Worm (Caenorhabditis elegans) whole organism, L2 larva: ENCODE data around the gene srd-19.

Source experiments
- C34F6.9 ChIP-seq: fragments of 150-350 bp; optimal IDR thresholded peaks from 2 replicates; lab custom pipeline; 2014; ENCODE audit warnings: missing biosample characterization, missing genetic modification characterization
- F13H6.1 ChIP-seq: sonication (generic microtip); optimal IDR thresholded peaks from 2 replicates; lab custom pipeline; 2016; ENCODE audit warnings: missing genetic modification characterization, missing compliant biosample characterization
- R02D3.7 ChIP-seq: fragments of 150-350 bp; optimal IDR thresholded peaks from 2 replicates; lab custom pipeline; 2014; ENCODE audit warnings: missing biosample characterization, missing genetic modification characterization
- Y55F3AM.14 ChIP-seq: fragments of 200-800 bp; sonication (Bioruptor generic); optimal IDR thresholded peaks from 2 replicates; lab custom pipeline; 2018; ENCODE audit warnings: mild to moderate bottlenecking, missing genetic modification characterization, missing compliant biosample characterization
- ZK546.5 ChIP-seq: sonication (generic microtip); optimal IDR thresholded peaks from 2 replicates; lab custom pipeline; 2017; ENCODE audit warnings: missing biosample characterization, missing genetic modification characterization
- alr-1 ChIP-seq: fragments of 150-350 bp; optimal IDR thresholded peaks from 2 replicates; lab custom pipeline; 2014; ENCODE audit warnings: missing biosample characterization, missing genetic modification characterization
- aly-2 ChIP-seq: fragments of 150-350 bp; optimal IDR thresholded peaks from 2 replicates; lab custom pipeline; 2014; ENCODE audit warnings: missing biosample characterization, missing genetic modification characterization
- ama-1 ChIP-seq: fragments of 150-350 bp; optimal IDR thresholded peaks from 2 replicates; lab custom pipeline; 2018; ENCODE audit warnings: inconsistent platforms
- blmp-1 ChIP-seq: sonication (generic microtip); optimal IDR thresholded peaks from 2 replicates; lab custom pipeline; 2017; ENCODE audit warnings: missing genetic modification characterization, mild to moderate bottlenecking, missing compliant biosample characterization, antibody characterized with exemption, moderate library complexity; ENCODE audit not compliant: insufficient read depth
- ceh-16 ChIP-seq: fragments of 150-350 bp; optimal IDR thresholded peaks from 2 replicates; lab custom pipeline; 2014; ENCODE audit warnings: missing biosample characterization, missing genetic modification characterization
- ceh-82 ChIP-seq: fragments of 150-350 bp; optimal IDR thresholded peaks from 2 replicates; lab custom pipeline; 2014; ENCODE audit warnings: missing biosample characterization, missing genetic modification characterization
- crh-2 ChIP-seq: sonication (generic microtip); optimal IDR thresholded peaks from 2 replicates; lab custom pipeline; 2017; ENCODE audit warnings: missing biosample characterization, missing genetic modification characterization
- dmd-4 ChIP-seq: sonication (generic microtip); optimal IDR thresholded peaks from 2 replicates; lab custom pipeline; 2017; ENCODE audit warnings: missing biosample characterization, missing genetic modification characterization
- egl-27 ChIP-seq: sonication (generic microtip); optimal IDR thresholded peaks from 3 replicates; lab custom pipeline; 2017; ENCODE audit warnings: missing biosample characterization, missing genetic modification reagents, missing genetic modification characterization
- elt-1 ChIP-seq: fragments of 150-350 bp; optimal IDR thresholded peaks from 2 replicates; lab custom pipeline; 2014; ENCODE audit warnings: missing biosample characterization, missing genetic modification characterization
- elt-3 ChIP-seq: sonication (generic microtip); optimal IDR thresholded peaks from 2 replicates; lab custom pipeline; 2017; ENCODE audit warnings: missing biosample characterization, missing genetic modification characterization
- fos-1 ChIP-seq: fragments of 150-350 bp; optimal IDR thresholded peaks from 2 replicates; lab custom pipeline; 2014; ENCODE audit warnings: missing biosample characterization, missing genetic modification characterization
- gmeb-1 ChIP-seq: fragments of 150-350 bp; optimal IDR thresholded peaks from 2 replicates; lab custom pipeline; 2014; ENCODE audit warnings: missing biosample characterization, missing genetic modification characterization
- lin-11 ChIP-seq: fragments of 150-350 bp; sonication (generic microtip); optimal IDR thresholded peaks from 2 replicates; lab custom pipeline; 2014; ENCODE audit warnings: missing biosample characterization, missing genetic modification characterization, inconsistent platforms, mixed read lengths
- lin-13 ChIP-seq: fragments of 150-350 bp; optimal IDR thresholded peaks from 2 replicates; lab custom pipeline; 2014; ENCODE audit warnings: missing biosample characterization, missing genetic modification reagents, missing genetic modification characterization
- lin-39 ChIP-seq: fragments of 150-350 bp; optimal IDR thresholded peaks from 2 replicates; lab custom pipeline; 2014; ENCODE audit warnings: missing biosample characterization, missing genetic modification reagents, missing genetic modification characterization
- lsy-2 ChIP-seq, 2 experiments: fragments of 150-350 bp in 1 of 2; sonication (generic microtip) in 1 of 2; optimal IDR thresholded peaks; 2 replicates each; lab custom pipeline; 2014 to 2017; ENCODE audit warnings: missing biosample characterization in 2 of 2, missing genetic modification characterization in 2 of 2
- mab-5 ChIP-seq: fragments of 150-350 bp; optimal IDR thresholded peaks from 2 replicates; lab custom pipeline; 2014; ENCODE audit warnings: missing biosample characterization, missing genetic modification characterization
- mbf-1 ChIP-seq: sonication (generic microtip); optimal IDR thresholded peaks from 2 replicates; lab custom pipeline; 2017; ENCODE audit warnings: missing biosample characterization, missing genetic modification characterization
- mdl-1 ChIP-seq, 2 experiments: fragments of 150-350 bp in 1 of 2; sonication (generic microtip) in 1 of 2; optimal IDR thresholded peaks; 2 replicates each; lab custom pipeline; 2017; ENCODE audit warnings: missing biosample characterization in 2 of 2, missing genetic modification characterization in 2 of 2
- nhr-10 ChIP-seq: sonication (generic microtip); optimal IDR thresholded peaks from 2 replicates; lab custom pipeline; 2017; ENCODE audit warnings: missing biosample characterization, missing genetic modification characterization
- nhr-11 ChIP-seq: fragments of 150-350 bp; optimal IDR thresholded peaks from 2 replicates; lab custom pipeline; 2014; ENCODE audit warnings: missing biosample characterization, missing genetic modification characterization
- nhr-12 ChIP-seq: fragments of 150-350 bp; optimal IDR thresholded peaks from 2 replicates; lab custom pipeline; 2014; ENCODE audit warnings: missing biosample characterization, missing genetic modification characterization
- nhr-129 ChIP-seq: fragments of 150-350 bp; optimal IDR thresholded peaks from 2 replicates; lab custom pipeline; 2014; ENCODE audit warnings: missing biosample characterization, missing genetic modification characterization
- nhr-21 ChIP-seq: fragments of 150-350 bp; optimal IDR thresholded peaks from 2 replicates; lab custom pipeline; 2014; ENCODE audit warnings: missing biosample characterization, missing genetic modification characterization
- nhr-23 ChIP-seq: fragments of 150-350 bp; optimal IDR thresholded peaks from 2 replicates; lab custom pipeline; 2014; ENCODE audit warnings: missing biosample characterization, missing genetic modification reagents, missing genetic modification characterization
- nhr-237 ChIP-seq: fragments of 150-350 bp; optimal IDR thresholded peaks from 2 replicates; lab custom pipeline; 2014; ENCODE audit warnings: missing biosample characterization, missing genetic modification characterization
- nhr-25 ChIP-seq: fragments of 150-350 bp; sonication (generic microtip); optimal IDR thresholded peaks from 3 replicates; lab custom pipeline; 2014; ENCODE audit warnings: missing biosample characterization, missing genetic modification characterization
- nhr-6 ChIP-seq: fragments of 150-350 bp; optimal IDR thresholded peaks from 2 replicates; lab custom pipeline; 2014; ENCODE audit warnings: missing biosample characterization, missing genetic modification characterization
- nhr-77 ChIP-seq: fragments of 150-350 bp; optimal IDR thresholded peaks from 2 replicates; lab custom pipeline; 2014; ENCODE audit warnings: missing biosample characterization, missing genetic modification characterization
- peb-1 ChIP-seq: fragments of 150-350 bp; optimal IDR thresholded peaks from 2 replicates; lab custom pipeline; 2014; ENCODE audit warnings: missing biosample characterization, missing genetic modification characterization
- sem-4 ChIP-seq: fragments of 150-350 bp; optimal IDR thresholded peaks from 2 replicates; lab custom pipeline; 2014; ENCODE audit warnings: missing biosample characterization, missing genetic modification reagents, missing genetic modification characterization
- skn-1 ChIP-seq: sonication (generic microtip); optimal IDR thresholded peaks from 2 replicates; lab custom pipeline; 2017; ENCODE audit warnings: missing biosample characterization, missing genetic modification characterization
- sma-3 ChIP-seq: sonication (generic microtip); optimal IDR thresholded peaks from 2 replicates; lab custom pipeline; 2016; ENCODE audit warnings: missing genetic modification reagents, missing genetic modification characterization, missing compliant biosample characterization
- sma-9 ChIP-seq, 2 experiments: fragments of 150-350 bp in 1 of 2; sonication (generic microtip) in 1 of 2; optimal IDR thresholded peaks; 2 replicates each; lab custom pipeline; 2014 to 2016; ENCODE audit warnings: missing genetic modification characterization in 2 of 2, mild to moderate bottlenecking in 1 of 2, missing biosample characterization in 1 of 2, missing compliant biosample characterization in 1 of 2, missing genetic modification reagents in 1 of 2, moderate library complexity in 1 of 2
- snpc-4 ChIP-seq: fragments of 150-350 bp; optimal IDR thresholded peaks from 2 replicates; lab custom pipeline; 2014; ENCODE audit warnings: missing biosample characterization, missing genetic modification characterization
- unc-39 ChIP-seq: fragments of 150-350 bp; optimal IDR thresholded peaks from 2 replicates; lab custom pipeline; 2014; ENCODE audit warnings: missing biosample characterization, missing genetic modification characterization
- unc-55 ChIP-seq: fragments of 150-350 bp; sonication (generic microtip); optimal IDR thresholded peaks from 3 replicates; lab custom pipeline; 2014; ENCODE audit warnings: missing biosample characterization, missing genetic modification reagents, missing genetic modification characterization
- unc-62 ChIP-seq: fragments of 150-350 bp; optimal IDR thresholded peaks from 2 replicates; lab custom pipeline; 2014; ENCODE audit warnings: missing biosample characterization, missing genetic modification reagents, missing genetic modification characterization
- zag-1 ChIP-seq: fragments of 150-350 bp; optimal IDR thresholded peaks from 2 replicates; lab custom pipeline; 2014; ENCODE audit warnings: missing biosample characterization, missing genetic modification characterization
- ztf-1 ChIP-seq: fragments of 200-800 bp; sonication (Bioruptor generic); conservative IDR thresholded peaks from 2 replicates; pipeline ENCODE4 v1.3.6; 2022; ENCODE audit warnings: missing genetic modification characterization, missing compliant biosample characterization
- ztf-11 ChIP-seq: sonication (generic microtip); optimal IDR thresholded peaks from 2 replicates; lab custom pipeline; 2017; ENCODE audit warnings: missing biosample characterization, missing genetic modification characterization
- ztf-4 ChIP-seq: fragments of 150-350 bp; optimal IDR thresholded peaks from 2 replicates; lab custom pipeline; 2014; ENCODE audit warnings: missing biosample characterization, missing genetic modification characterization

Gene srd-19

ce11 chrV:13391378-13392258 lies 36.9 kb downstream of the srd-19 start, which contains the start of gene somi-1:
Gene somi-1 (minus strand): TSS chrV:13391395.
- no peak for TF ChIP-seq unc-55 (GFP tag; lab: Kevin White, UChicago)
- no peak for TF ChIP-seq sma-3 (GFP tag; lab: Kevin White, UChicago)
- no peak for TF ChIP-seq unc-39 (tag; lab: Kevin White, UChicago)
- no peak for TF ChIP-seq peb-1 (tag; lab: Kevin White, UChicago)
- no peak for TF ChIP-seq nhr-23
- TF ChIP-seq ceh-82 (tag; lab: Kevin White, UChicago): no peak
- no peak for TF ChIP-seq aly-2 (tag; lab: Kevin White, UChicago)
- no peak for TF ChIP-seq ceh-16 (tag; lab: Kevin White, UChicago)
- no peak for TF ChIP-seq ztf-4 (tag; lab: Kevin White, UChicago)
- TF ChIP-seq F13H6.1 (tag; lab: Kevin White, UChicago): peak; percentile 32
- TF ChIP-seq nhr-21: peak; percentile 28
- peak; percentile 56 for TF ChIP-seq egl-27 (tag; lab: Kevin White, UChicago)
- no peak for TF ChIP-seq nhr-6 (tag; lab: Kevin White, UChicago)
- TF ChIP-seq crh-2 (tag; lab: Kevin White, UChicago): no peak
- no peak for TF ChIP-seq lin-11 (tag; lab: Kevin White, UChicago)
- no peak for TF ChIP-seq Y55F3AM.14 (GFP tag; lab: Kevin White, UChicago)
- TF ChIP-seq gmeb-1 (tag; lab: Kevin White, UChicago): no peak
- TF ChIP-seq nhr-11 (tag; lab: Kevin White, UChicago): no peak
- no peak for TF ChIP-seq ztf-11 (tag; lab: Kevin White, UChicago)
- TF ChIP-seq alr-1 (tag; lab: Kevin White, UChicago): no peak
- TF ChIP-seq snpc-4 (tag; lab: Kevin White, UChicago): no peak
- no peak for TF ChIP-seq sem-4 (tag; lab: Kevin White, UChicago)
- TF ChIP-seq elt-3 (tag; lab: Kevin White, UChicago): no peak
- TF ChIP-seq mab-5: no peak
- TF ChIP-seq nhr-12 (tag; lab: Kevin White, UChicago): no peak
- TF ChIP-seq lin-39 (tag; lab: Kevin White, UChicago): no peak
- TF ChIP-seq R02D3.7 (tag; lab: Kevin White, UChicago): no peak
- no peak for TF ChIP-seq ZK546.5 (tag; lab: Kevin White, UChicago)
- TF ChIP-seq fos-1 (tag; lab: Kevin White, UChicago): peak; percentile 8
- no peak for TF ChIP-seq nhr-10 (tag; lab: Kevin White, UChicago)
- no peak for TF ChIP-seq mbf-1 (tag; lab: Kevin White, UChicago)
- no peak for TF ChIP-seq nhr-77 (tag; lab: Kevin White, UChicago)
- TF ChIP-seq sma-9 (GFP tag; optimal IDR thresholded peaks at IDR 0.05; lab: Kevin White, UChicago): peak; percentile 78
- no peak for TF ChIP-seq sma-9 (tag; optimal IDR thresholded peaks at IDR 0.05; lab: Kevin White, UChicago)
- no peak for TF ChIP-seq mdl-1 (tag; optimal IDR thresholded peaks at IDR 0.05; lab: Kevin White, UChicago)
- TF ChIP-seq unc-62 (GFP tag; lab: Kevin White, UChicago): no peak
- no peak for TF ChIP-seq zag-1
- TF ChIP-seq nhr-25: peak; percentile 71
- no peak for TF ChIP-seq dmd-4 (tag; lab: Kevin White, UChicago)
- no peak for TF ChIP-seq skn-1 (tag; lab: Kevin White, UChicago)
- no peak for TF ChIP-seq nhr-237 (tag; lab: Kevin White, UChicago)
- peak; percentile 1 for TF ChIP-seq lin-13 (GFP tag; lab: Kevin White, UChicago)
- peak; percentile 96 for TF ChIP-seq blmp-1
- no peak for TF ChIP-seq ama-1
- no peak for TF ChIP-seq lsy-2 (tag; optimal IDR thresholded peaks at IDR 0.05; lab: Kevin White, UChicago)
- no peak for TF ChIP-seq elt-1 (tag; lab: Kevin White, UChicago)
- TF ChIP-seq ztf-1: no peak
- peak; percentile 15 for TF ChIP-seq C34F6.9 (tag; lab: Kevin White, UChicago)
- no peak for TF ChIP-seq nhr-129 (tag; lab: Kevin White, UChicago)
